Worm (Caenorhabditis elegans) whole organism, L1 larva: ENCODE results near the gene M116.5.
A peak's percentile ranks its signal among the peaks of the same experiment; 100 is the strongest.

Experiments
- blmp-1 ChIP-seq: fragments of 150-350 bp; optimal IDR thresholded peaks from 2 replicates; lab custom pipeline; 2014; ENCODE audit warnings: missing biosample characterization, missing genetic modification characterization
- nhr-76 ChIP-seq: sonication (generic microtip); optimal IDR thresholded peaks from 2 replicates; lab custom pipeline; 2017; ENCODE audit warnings: missing biosample characterization, missing genetic modification characterization

ce11 chrIV:8464187-8464586, 43.3 kb upstream of the M116.5 start:
- TF ChIP-seq nhr-76 (tag; lab: Kevin White, UChicago): no peak
- TF ChIP-seq blmp-1 (tag; lab: Kevin White, UChicago): peak; percentile 33
